Worm (Caenorhabditis elegans): Measurements from ENCODE around the gene ccm-2.

DNA sequence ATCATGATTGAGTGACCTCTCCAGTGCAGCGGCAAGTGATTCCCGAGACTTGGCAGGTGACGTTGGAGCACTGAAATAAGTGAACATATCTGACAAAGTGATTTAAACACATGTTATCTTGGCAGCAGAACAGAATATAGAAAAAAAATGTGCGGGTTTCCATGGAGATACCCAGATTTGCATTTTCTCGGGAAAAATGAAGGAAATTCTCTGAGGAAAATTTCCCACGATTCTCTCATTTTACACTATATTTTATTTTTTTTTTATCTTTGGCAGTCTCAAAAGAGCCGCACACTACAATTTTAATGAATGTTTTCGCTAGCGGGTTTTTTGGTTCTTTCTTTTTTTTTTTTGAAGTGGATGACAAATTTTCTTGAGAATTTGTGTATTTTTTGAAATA lies 20.6 kb upstream of the ccm-2 start:
- TF ChIP-seq ama-1 (optimal IDR thresholded peaks at IDR 0.05) (no peak), ets-7 (tag; optimal IDR thresholded peaks at IDR 0.05) (no peak), pes-1 (GFP tag; IDR thresholded peaks at IDR 0.05) (no peak), hnd-1 (tag; optimal IDR thresholded peaks at IDR 0.05) (no peak), flt-1 (GFP tag; IDR thresholded peaks at IDR 0.05) (no peak), tra-4 (tag; optimal IDR thresholded peaks at IDR 0.05) (no peak), hmbx-1 (tag; optimal IDR thresholded peaks at IDR 0.05) (no peak), ceh-36 (tag; optimal IDR thresholded peaks at IDR 0.05) (no peak)
